Worm (Caenorhabditis elegans): ENCODE results near the gene clec-189.
"Not testable (repeated sequence)": the region's sequence is repeated elsewhere in the genome, so short reads cannot be mapped to it uniquely, and the experiment has no call there.

clec-189 gene

ce11 chrIV:15114324-15114723 lies 6.3 kb upstream of the clec-189 start, which contains the start of gene M199.135:
TSS of gene M199.135 (plus strand) at chrIV:15114624.
- TF ChIP-seq ama-1 (optimal IDR thresholded peaks at IDR 0.05) (no peak), sea-1 (GFP tag; conservative IDR thresholded peaks at IDR 0.05) (no peak), flt-1 (GFP tag; IDR thresholded peaks at IDR 0.05) (no peak), aly-1 (tag; optimal IDR thresholded peaks at IDR 0.05) (no peak), hmg-4 (GFP tag; optimal IDR thresholded peaks at IDR 0.05) (no peak), B0310.2 (tag; optimal IDR thresholded peaks at IDR 0.05) (no peak), F13C5.2 (tag; optimal IDR thresholded peaks at IDR 0.05) (no peak), ceh-13 (GFP tag; optimal IDR thresholded peaks at IDR 0.05) (no peak), ets-7 (tag; optimal IDR thresholded peaks at IDR 0.05) (no peak), tbx-37 (GFP tag; conservative IDR thresholded peaks at IDR 0.05) (no peak), hnd-1 (tag; optimal IDR thresholded peaks at IDR 0.05) (no peak)

- no peak for TF ChIP-seq B0310.2 (tag; optimal IDR thresholded peaks at IDR 0.05)
- no peak for TF ChIP-seq aly-1 (tag; optimal IDR thresholded peaks at IDR 0.05)
- TF ChIP-seq flt-1 (GFP tag; IDR thresholded peaks at IDR 0.05): no peak
- no peak for TF ChIP-seq hmbx-1 (tag; optimal IDR thresholded peaks at IDR 0.05)
- no peak for TF ChIP-seq ceh-13 (GFP tag; optimal IDR thresholded peaks at IDR 0.05)
- no peak for TF ChIP-seq scrt-1 (GFP tag; IDR thresholded peaks at IDR 0.05)
- no peak for TF ChIP-seq tbx-37 (GFP tag; conservative IDR thresholded peaks at IDR 0.05)
- no peak for TF ChIP-seq F13C5.2 (tag; optimal IDR thresholded peaks at IDR 0.05)
- TF ChIP-seq tbx-11 (GFP tag; IDR thresholded peaks at IDR 0.05): no peak
- no peak for TF ChIP-seq pes-1 (GFP tag; IDR thresholded peaks at IDR 0.05)
- no peak for TF ChIP-seq hmg-4 (GFP tag; optimal IDR thresholded peaks at IDR 0.05)
Measured at ce11 chrIV:15118390-15118789, 2.2 kb upstream of the clec-189 start, which contains the start of gene M199.136. TSS of gene M199.136 (plus strand) at chrIV:15118690.

ce11 chrIV:15119268-15119667 lies 1.4 kb upstream of the clec-189 start:
- TF ChIP-seq aly-1 (tag; optimal IDR thresholded peaks at IDR 0.05): no peak
- TF ChIP-seq ceh-13 (GFP tag; optimal IDR thresholded peaks at IDR 0.05): no peak

ce11 chrIV:15122882-15123281 lies 2.2 kb downstream of the clec-189 start, which contains the start of gene M199.7:
TSS of gene M199.7 (plus strand) at chrIV:15123182.
- no peak for TF ChIP-seq ceh-13 (GFP tag; optimal IDR thresholded peaks at IDR 0.05)
- no peak for TF ChIP-seq ceh-36 (tag; optimal IDR thresholded peaks at IDR 0.05)
- no peak for TF ChIP-seq flt-1 (GFP tag; IDR thresholded peaks at IDR 0.05)
- TF ChIP-seq B0310.2 (tag; optimal IDR thresholded peaks at IDR 0.05): no peak
- no peak for TF ChIP-seq hnd-1 (tag; optimal IDR thresholded peaks at IDR 0.05)
- TF ChIP-seq hmbx-1 (tag; optimal IDR thresholded peaks at IDR 0.05): no peak
- TF ChIP-seq scrt-1 (GFP tag; IDR thresholded peaks at IDR 0.05): no peak
- TF ChIP-seq ama-1 (optimal IDR thresholded peaks at IDR 0.05): no peak
- no peak for TF ChIP-seq F13C5.2 (tag; optimal IDR thresholded peaks at IDR 0.05)
- no peak for TF ChIP-seq aly-1 (tag; optimal IDR thresholded peaks at IDR 0.05)

ce11 chrIV:15126021-15126420 lies 5.4 kb downstream of the clec-189 start, which contains the start of gene clec-190:
TSS of gene clec-190 (minus strand) at chrIV:15126121.
- TF ChIP-seq sea-1 (GFP tag; conservative IDR thresholded peaks at IDR 0.05) (no peak), ceh-36 (tag; optimal IDR thresholded peaks at IDR 0.05) (no peak), pes-1 (GFP tag; IDR thresholded peaks at IDR 0.05) (no peak), scrt-1 (GFP tag; IDR thresholded peaks at IDR 0.05) (no peak), hmbx-1 (tag; optimal IDR thresholded peaks at IDR 0.05) (no peak)

ce11 chrIV:15127731-15128130 lies 7.1 kb downstream of the clec-189 start, which contains the start of gene M199.9:
TSS of gene M199.9 (minus strand) at chrIV:15127831.
- no peak for TF ChIP-seq F13C5.2 (tag; optimal IDR thresholded peaks at IDR 0.05)
- no peak for TF ChIP-seq hnd-1 (tag; optimal IDR thresholded peaks at IDR 0.05)
- TF ChIP-seq hmg-4 (GFP tag; optimal IDR thresholded peaks at IDR 0.05): no peak
- no peak for TF ChIP-seq aly-1 (tag; optimal IDR thresholded peaks at IDR 0.05)
- no peak for TF ChIP-seq ceh-36 (tag; optimal IDR thresholded peaks at IDR 0.05)
- TF ChIP-seq ceh-13 (GFP tag; optimal IDR thresholded peaks at IDR 0.05): no peak
- no peak for TF ChIP-seq flt-1 (GFP tag; IDR thresholded peaks at IDR 0.05)
- TF ChIP-seq tbx-11 (GFP tag; IDR thresholded peaks at IDR 0.05): no peak
- no peak for TF ChIP-seq tbx-37 (GFP tag; conservative IDR thresholded peaks at IDR 0.05)
- no peak for TF ChIP-seq sea-1 (GFP tag; conservative IDR thresholded peaks at IDR 0.05)
- TF ChIP-seq tra-4 (tag; optimal IDR thresholded peaks at IDR 0.05): no peak
- TF ChIP-seq B0310.2 (tag; optimal IDR thresholded peaks at IDR 0.05): no peak
- TF ChIP-seq ama-1 (optimal IDR thresholded peaks at IDR 0.05): no peak
- no peak for TF ChIP-seq pes-1 (GFP tag; IDR thresholded peaks at IDR 0.05)
- TF ChIP-seq hmbx-1 (tag; optimal IDR thresholded peaks at IDR 0.05): no peak
- TF ChIP-seq ets-7 (tag; optimal IDR thresholded peaks at IDR 0.05): no peak

ce11 chrIV:15131697-15132096 lies 11.1 kb downstream of the clec-189 start, which contains the start of gene col-135:
TSS of gene col-135 (minus strand) at chrIV:15131797.
- no peak for TF ChIP-seq tra-4 (tag; optimal IDR thresholded peaks at IDR 0.05)
- TF ChIP-seq ets-7 (tag; optimal IDR thresholded peaks at IDR 0.05): no peak
- no peak for TF ChIP-seq tbx-37 (GFP tag; conservative IDR thresholded peaks at IDR 0.05)
- no peak for TF ChIP-seq hmg-4 (GFP tag; optimal IDR thresholded peaks at IDR 0.05)
- TF ChIP-seq ceh-13 (GFP tag; optimal IDR thresholded peaks at IDR 0.05): no peak
- no peak for TF ChIP-seq hmbx-1 (tag; optimal IDR thresholded peaks at IDR 0.05)
- no peak for TF ChIP-seq hnd-1 (tag; optimal IDR thresholded peaks at IDR 0.05)
- TF ChIP-seq ceh-36 (tag; optimal IDR thresholded peaks at IDR 0.05): no peak
- no peak for TF ChIP-seq B0310.2 (tag; optimal IDR thresholded peaks at IDR 0.05)
- TF ChIP-seq scrt-1 (GFP tag; IDR thresholded peaks at IDR 0.05): no peak
- TF ChIP-seq tbx-11 (GFP tag; IDR thresholded peaks at IDR 0.05): no peak
- TF ChIP-seq sea-1 (GFP tag; conservative IDR thresholded peaks at IDR 0.05): no peak
- TF ChIP-seq flt-1 (GFP tag; IDR thresholded peaks at IDR 0.05): no peak
- TF ChIP-seq ama-1 (optimal IDR thresholded peaks at IDR 0.05): no peak

ce11 chrIV:15133899-15134298 lies 13.3 kb downstream of the clec-189 start, which contains the start of gene M199.8:
TSS of gene M199.8 (minus strand) at chrIV:15133999.
- TF ChIP-seq tra-4 (tag; optimal IDR thresholded peaks at IDR 0.05); sea-1 (GFP tag; conservative IDR thresholded peaks at IDR 0.05); pes-1 (GFP tag; IDR thresholded peaks at IDR 0.05): not testable (repeated sequence)
